Fruit fly (Drosophila melanogaster) S2 (cell line): Measurements from ENCODE around the gene Acbp4.

Experiments used
- CG8478 ChIP-seq: fragments of >200 bp; optimal IDR thresholded peaks from 2 replicates; lab custom pipeline; 2018
- CTCF ChIP-seq, 2 experiments: fragments of >200 bp; optimal IDR thresholded peaks; 2 replicates each; lab custom pipeline; 2018

DNA sequence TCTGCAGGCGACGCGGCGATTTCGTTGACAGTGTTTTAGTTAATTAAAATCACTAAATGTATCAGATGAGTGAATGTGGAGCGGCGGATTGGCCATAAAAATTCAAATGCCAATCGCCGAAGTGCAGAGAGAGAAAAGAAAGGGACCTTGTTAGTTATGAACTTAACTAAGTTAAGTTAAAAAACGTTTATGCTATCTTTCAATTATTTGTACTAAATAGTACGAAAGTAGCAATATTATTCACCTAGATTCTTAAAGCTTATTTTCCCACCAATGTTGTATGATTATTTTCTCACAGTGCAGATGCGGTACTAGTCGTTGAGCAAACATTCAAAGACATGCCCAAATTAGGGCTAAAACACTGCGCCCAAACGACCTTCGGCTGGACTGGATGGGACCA lies 37.3 kb downstream of the Acbp4 start:
- no peak for TF ChIP-seq CTCF (optimal IDR thresholded peaks at IDR 0.05; lab: Kevin White, UChicago)
- no peak for TF ChIP-seq CG8478
